Worm (Caenorhabditis elegans) whole organism, early embryonic: ENCODE measurements around the gene mrp-5.

Source experiments
- B0310.2 ChIP-seq: sonication (generic microtip); optimal IDR thresholded peaks from 2 replicates; lab custom pipeline; 2016; ENCODE audit warnings: mild to moderate bottlenecking, missing genetic modification characterization, missing compliant biosample characterization
- F13C5.2 ChIP-seq: sonication (generic microtip); optimal IDR thresholded peaks from 2 replicates; lab custom pipeline; 2017; ENCODE audit warnings: mild to moderate bottlenecking, missing genetic modification characterization, inconsistent platforms, missing compliant biosample characterization
- ama-1 ChIP-seq: fragments of 150-350 bp; optimal IDR thresholded peaks from 2 replicates; lab custom pipeline; 2014
- ceh-13 ChIP-seq: fragments of 200-800 bp; sonication (Bioruptor generic); optimal IDR thresholded peaks from 2 replicates; lab custom pipeline; 2018; ENCODE audit warnings: mild to moderate bottlenecking, missing genetic modification characterization, missing compliant biosample characterization
- flt-1 ChIP-seq: fragments of 200-800 bp; sonication (Bioruptor generic); IDR thresholded peaks from 2 replicates; pipeline ENCODE4 v1.3.6; 2022; ENCODE audit warnings: missing genetic modification characterization, missing compliant biosample characterization
- hmbx-1 ChIP-seq: sonication (generic microtip); optimal IDR thresholded peaks from 2 replicates; lab custom pipeline; 2016; ENCODE audit warnings: mild to moderate bottlenecking, missing genetic modification characterization, missing compliant biosample characterization
- hmg-4 ChIP-seq: fragments of 200-800 bp; sonication (Bioruptor generic); optimal IDR thresholded peaks from 2 replicates; lab custom pipeline; 2018; ENCODE audit warnings: mild to moderate bottlenecking, missing genetic modification characterization, missing compliant biosample characterization
- hnd-1 ChIP-seq: sonication (generic microtip); optimal IDR thresholded peaks from 2 replicates; lab custom pipeline; 2016; ENCODE audit warnings: missing genetic modification characterization, missing compliant biosample characterization
- pes-1 ChIP-seq: fragments of 200-800 bp; sonication (Bioruptor generic); IDR thresholded peaks from 2 replicates; pipeline ENCODE4 v1.3.6; 2022; ENCODE audit warnings: missing genetic modification reagents, missing genetic modification characterization, missing compliant biosample characterization
- scrt-1 ChIP-seq: fragments of 200-800 bp; sonication (Bioruptor generic); IDR thresholded peaks from 2 replicates; pipeline ENCODE4 v1.3.6; 2022; ENCODE audit warnings: missing genetic modification characterization, missing compliant biosample characterization
- sea-1 ChIP-seq: fragments of 200-800 bp; sonication (Bioruptor generic); conservative IDR thresholded peaks from 2 replicates; pipeline ENCODE4 v1.3.6; 2022; ENCODE audit warnings: missing genetic modification characterization, missing compliant biosample characterization
- tbx-37 ChIP-seq: fragments of 200-800 bp; sonication (Bioruptor generic); conservative IDR thresholded peaks from 2 replicates; pipeline ENCODE4 v1.3.6; 2022; ENCODE audit warnings: missing genetic modification reagents, missing genetic modification characterization, missing compliant biosample characterization
- tra-4 ChIP-seq: sonication (generic microtip); optimal IDR thresholded peaks from 2 replicates; lab custom pipeline; 2017; ENCODE audit warnings: missing genetic modification characterization, missing compliant biosample characterization

ce11 chrX:14946217-14946463, at the start of gene mrp-5:
- no peak for TF ChIP-seq ama-1 (lab: Kevin White, UChicago)
- TF ChIP-seq hmg-4 (GFP tag; lab: Kevin White, UChicago), result no peak
- TF ChIP-seq tbx-37 (GFP tag; lab: Robert Waterston, UW), result no peak
- TF ChIP-seq F13C5.2 (tag; lab: Kevin White, UChicago), result no peak
- TF ChIP-seq tra-4, result no peak
- no peak for TF ChIP-seq ceh-13 (GFP tag; lab: Kevin White, UChicago)
- no peak for TF ChIP-seq hmbx-1 (tag; lab: Kevin White, UChicago)
- no peak for TF ChIP-seq hnd-1 (tag; lab: Kevin White, UChicago)
- TF ChIP-seq flt-1 (GFP tag; lab: Robert Waterston, UW), result no peak
- TF ChIP-seq sea-1 (GFP tag; lab: Robert Waterston, UW), result no peak
- TF ChIP-seq pes-1 (GFP tag; lab: Robert Waterston, UW), result no peak
- TF ChIP-seq B0310.2, result no peak
- TF ChIP-seq scrt-1, result no peak
